Worm (Caenorhabditis elegans) whole organism, young adult: ENCODE data around the gene asns-2.

Source experiments
- F39B2.1 ChIP-seq: fragments of 200-800 bp; sonication (Bioruptor generic); IDR thresholded peaks from 2 replicates; pipeline ENCODE4 v1.3.6; 2022; ENCODE audit warnings: missing genetic modification reagents, missing genetic modification characterization, missing compliant biosample characterization
- ZK185.1 ChIP-seq: sonication (generic microtip); optimal IDR thresholded peaks from 2 replicates; lab custom pipeline; 2016; ENCODE audit warnings: mild to moderate bottlenecking, missing genetic modification characterization, missing compliant biosample characterization; ENCODE audit not compliant: poor library complexity, severe bottlenecking
- ccch-3 ChIP-seq: fragments of 200-800 bp; sonication (Bioruptor generic); optimal IDR thresholded peaks from 2 replicates; lab custom pipeline; 2018; ENCODE audit warnings: mild to moderate bottlenecking, missing genetic modification characterization, missing compliant biosample characterization
- ceh-91 ChIP-seq: fragments of 200-800 bp; sonication (Bioruptor generic); IDR thresholded peaks from 2 replicates; pipeline ENCODE4 v1.3.6; 2022; ENCODE audit warnings: missing genetic modification reagents, missing genetic modification characterization, missing compliant biosample characterization
- ets-4 ChIP-seq: fragments of 200-800 bp; sonication (Bioruptor generic); optimal IDR thresholded peaks from 2 replicates; lab custom pipeline; 2018; ENCODE audit warnings: mild to moderate bottlenecking, missing genetic modification characterization, missing compliant biosample characterization
- hmg-20 ChIP-seq: fragments of 200-800 bp; sonication (Bioruptor generic); IDR thresholded peaks from 2 replicates; pipeline ENCODE4 v1.3.6; 2022; ENCODE audit warnings: missing genetic modification reagents, missing genetic modification characterization, missing compliant biosample characterization
- nhr-120 ChIP-seq: fragments of 200-800 bp; sonication (Bioruptor generic); IDR thresholded peaks from 2 replicates; pipeline ENCODE4 v1.3.6; 2022; ENCODE audit warnings: missing genetic modification characterization, missing compliant biosample characterization
- nhr-27 ChIP-seq: fragments of 200-800 bp; sonication (Bioruptor generic); optimal IDR thresholded peaks from 2 replicates; lab custom pipeline; 2018; ENCODE audit warnings: mild to moderate bottlenecking, missing genetic modification characterization, moderate library complexity, missing compliant biosample characterization
- pha-4 ChIP-seq: fragments of 150-350 bp; sonication (generic microtip); optimal IDR thresholded peaks from 2 replicates; lab custom pipeline; 2014; ENCODE audit warnings: missing biosample characterization, missing genetic modification reagents, missing genetic modification characterization
- rcor-1 ChIP-seq: fragments of 200-800 bp; sonication (Bioruptor generic); IDR thresholded peaks from 2 replicates; pipeline ENCODE4 v1.3.6; 2022; ENCODE audit warnings: missing genetic modification reagents, missing genetic modification characterization, missing compliant biosample characterization
- unc-62 ChIP-seq: fragments of 150-350 bp; optimal IDR thresholded peaks from 2 replicates; lab custom pipeline; 2014; ENCODE audit warnings: missing biosample characterization, missing genetic modification reagents, missing genetic modification characterization

ce11 chrX:8784234-8784633, 33.5 kb upstream of the asns-2 start, which contains the start of gene ZK721.3:
- TF ChIP-seq hmg-20 (GFP tag; lab: Robert Waterston, UW) (no peak), nhr-120 (GFP tag; lab: Robert Waterston, UW) (no peak), ets-4 (no peak), nhr-27 (tag; lab: Kevin White, UChicago) (no peak), unc-62 (GFP tag; lab: Kevin White, UChicago) (no peak), ceh-91 (GFP tag; lab: Robert Waterston, UW) (no peak), F39B2.1 (GFP tag; lab: Robert Waterston, UW) (no peak), ccch-3 (GFP tag; lab: Kevin White, UChicago) (no peak), pha-4 (tag; lab: Kevin White, UChicago) (no peak), ZK185.1 (tag; lab: Kevin White, UChicago) (no peak), rcor-1 (no peak)
